Worm (Caenorhabditis elegans): ENCODE results near the gene dmsr-9.

The dmsr-9 gene

DNA sequence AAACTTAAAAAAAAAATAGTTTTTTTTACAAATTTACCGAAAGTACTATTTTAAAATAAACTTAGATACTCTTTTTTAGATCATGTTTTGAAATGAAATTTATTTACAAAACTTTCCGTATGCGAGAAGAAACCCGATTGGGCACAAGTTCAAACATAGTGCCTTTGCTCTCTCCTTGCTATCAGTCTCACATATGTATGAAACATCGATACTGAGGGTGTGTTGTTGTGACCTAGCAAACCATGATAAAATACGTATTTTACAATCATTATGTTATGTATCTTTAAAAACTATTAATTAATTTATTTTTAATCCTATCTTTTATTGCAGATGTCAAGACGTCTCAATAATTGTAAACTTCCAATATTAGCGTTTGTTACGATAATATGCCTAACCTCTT is 10.6 kb upstream of the dmsr-9 start:
- no peak for TF ChIP-seq drap-1 (GFP tag; optimal IDR thresholded peaks at IDR 0.05)
- TF ChIP-seq hlh-1 (tag; optimal IDR thresholded peaks at IDR 0.05), result no peak
- no peak for TF ChIP-seq elt-1 (tag; optimal IDR thresholded peaks at IDR 0.05; ENCODE audit: borderline replicate concordance, insufficient read depth)
- TF ChIP-seq unc-120 (tag; optimal IDR thresholded peaks at IDR 0.05; ENCODE audit: poor library complexity, severe bottlenecking), result no peak
- no peak for TF ChIP-seq sem-2 (GFP tag; optimal IDR thresholded peaks at IDR 0.05)
- TF ChIP-seq sptf-1 (tag; optimal IDR thresholded peaks at IDR 0.05), result no peak
- no peak for TF ChIP-seq ham-2 (GFP tag; optimal IDR thresholded peaks at IDR 0.05)
- TF ChIP-seq nhr-28 (tag; optimal IDR thresholded peaks at IDR 0.05), result no peak
- TF ChIP-seq M03D4.4 (tag; optimal IDR thresholded peaks at IDR 0.05), result no peak
- no peak for TF ChIP-seq ces-1 (GFP tag; optimal IDR thresholded peaks at IDR 0.05)
- TF ChIP-seq ceh-39 (tag; optimal IDR thresholded peaks at IDR 0.05), result no peak
- TF ChIP-seq nhr-12 (tag; optimal IDR thresholded peaks at IDR 0.05), result no peak
- TF ChIP-seq lsy-2 (tag; optimal IDR thresholded peaks at IDR 0.05), result no peak
- TF ChIP-seq mab-5 (tag; optimal IDR thresholded peaks at IDR 0.05), result no peak
- TF ChIP-seq nhr-76 (tag; optimal IDR thresholded peaks at IDR 0.05), result no peak

DNA sequence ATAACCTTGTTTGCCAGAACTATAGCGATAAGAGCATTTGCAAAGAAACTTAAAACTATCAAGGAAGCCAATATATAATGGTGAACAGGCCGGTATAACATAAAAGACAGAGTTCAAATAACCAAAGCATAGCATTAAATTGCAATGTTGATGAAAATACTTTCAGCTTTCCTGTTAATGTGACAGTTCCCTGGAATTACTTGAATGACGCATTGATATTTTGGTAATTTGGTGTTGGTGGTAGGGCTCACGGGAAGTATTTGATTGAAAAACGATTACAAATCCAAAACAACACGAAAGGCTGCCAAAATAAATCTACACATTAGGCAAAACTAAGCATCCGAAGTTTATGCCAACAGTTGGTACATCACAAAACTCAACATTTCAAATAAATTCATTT is 9.5 kb upstream of the dmsr-9 start, which contains the start of gene dmsr-16:
dmsr-16 (minus strand) TSS at position 101 of the 400 bp plus-strand sequence.
- TF ChIP-seq unc-62 (GFP tag; optimal IDR thresholded peaks at IDR 0.05) (no peak), ztf-11 (tag; optimal IDR thresholded peaks at IDR 0.05) (no peak), ceh-39 (tag; optimal IDR thresholded peaks at IDR 0.05) (no peak), bed-3 (GFP tag; optimal IDR thresholded peaks at IDR 0.05) (no peak), nhr-12 (tag; optimal IDR thresholded peaks at IDR 0.05) (no peak), flh-1 (GFP tag; optimal IDR thresholded peaks at IDR 0.05) (no peak), drap-1 (GFP tag; optimal IDR thresholded peaks at IDR 0.05) (no peak), elt-1 (tag; optimal IDR thresholded peaks at IDR 0.05; ENCODE audit: borderline replicate concordance, insufficient read depth) (no peak), sptf-1 (tag; optimal IDR thresholded peaks at IDR 0.05) (no peak), unc-39 (tag; optimal IDR thresholded peaks at IDR 0.05) (no peak), mep-1 (tag; optimal IDR thresholded peaks at IDR 0.05) (no peak), ces-1 (GFP tag; optimal IDR thresholded peaks at IDR 0.05) (no peak), pha-4 (tag; optimal IDR thresholded peaks at IDR 0.05) (no peak), mab-5 (tag; optimal IDR thresholded peaks at IDR 0.05) (no peak), ham-2 (GFP tag; optimal IDR thresholded peaks at IDR 0.05) (no peak)

DNA sequence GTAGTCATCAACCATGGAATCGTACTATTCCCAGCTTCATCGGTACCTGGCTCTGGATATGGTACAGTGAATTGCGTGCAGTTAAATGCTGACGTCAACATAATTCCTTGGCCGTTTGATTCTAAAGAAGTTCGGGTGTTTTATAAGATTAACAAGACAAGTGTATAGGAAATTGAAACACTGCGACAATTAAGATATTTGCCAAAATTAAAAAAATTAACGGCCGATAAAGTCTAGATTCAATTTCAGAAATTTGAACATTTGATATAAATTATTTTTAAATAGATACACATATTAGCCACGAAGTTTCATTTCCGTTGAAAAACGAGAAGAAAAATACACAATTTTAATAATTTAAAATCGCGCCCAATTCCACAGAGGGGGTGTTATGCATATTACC is 6.9 kb upstream of the dmsr-9 start, which contains the start of gene dmsr-12:
dmsr-12 (minus strand) TSS at position 101 of the 400 bp plus-strand sequence.
- TF ChIP-seq elt-1 (tag; optimal IDR thresholded peaks at IDR 0.05; ENCODE audit: borderline replicate concordance, insufficient read depth), result no peak
- no peak for TF ChIP-seq unc-120 (tag; optimal IDR thresholded peaks at IDR 0.05; ENCODE audit: poor library complexity, severe bottlenecking)
- TF ChIP-seq pha-4 (tag; optimal IDR thresholded peaks at IDR 0.05), result no peak
- no peak for TF ChIP-seq tbx-8 (GFP tag; optimal IDR thresholded peaks at IDR 0.05)
- no peak for TF ChIP-seq ces-1 (GFP tag; optimal IDR thresholded peaks at IDR 0.05)
- no peak for TF ChIP-seq unc-39 (tag; optimal IDR thresholded peaks at IDR 0.05)
- no peak for TF ChIP-seq nhr-76 (tag; optimal IDR thresholded peaks at IDR 0.05)
- TF ChIP-seq nhr-237 (tag; optimal IDR thresholded peaks at IDR 0.05), result no peak
- no peak for TF ChIP-seq snpc-4 (tag; optimal IDR thresholded peaks at IDR 0.05)
- no peak for TF ChIP-seq mep-1 (tag; optimal IDR thresholded peaks at IDR 0.05)
- no peak for TF ChIP-seq ceh-43 (GFP tag; optimal IDR thresholded peaks at IDR 0.05)
- no peak for TF ChIP-seq elt-3 (tag; optimal IDR thresholded peaks at IDR 0.05)

DNA sequence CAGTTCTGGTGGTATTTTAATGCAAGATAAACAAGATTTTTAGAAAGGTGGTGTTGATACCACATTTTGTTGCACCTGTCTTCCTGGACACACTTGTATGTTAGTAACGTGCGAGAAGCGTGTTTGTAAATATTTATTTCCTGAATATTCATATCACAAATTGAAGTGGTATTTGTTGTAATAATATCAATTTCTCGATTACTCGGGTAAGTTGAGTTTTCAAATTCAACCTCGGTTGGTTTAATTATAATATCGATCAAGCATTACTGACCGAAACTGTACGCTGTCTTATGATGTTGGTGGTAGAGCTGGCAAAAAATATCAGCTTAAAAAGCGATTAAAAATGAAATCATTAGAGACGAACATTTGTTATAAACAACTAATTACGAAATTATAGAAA is 4.5 kb upstream of the dmsr-9 start, which contains the start of gene dmsr-11:
dmsr-11 (minus strand) TSS at position 101 of the 400 bp plus-strand sequence.
- TF ChIP-seq elt-3 (tag; optimal IDR thresholded peaks at IDR 0.05) (no peak), sem-2 (GFP tag; optimal IDR thresholded peaks at IDR 0.05) (no peak), drap-1 (GFP tag; optimal IDR thresholded peaks at IDR 0.05) (no peak), elt-1 (tag; optimal IDR thresholded peaks at IDR 0.05; ENCODE audit: borderline replicate concordance, insufficient read depth) (no peak), ceh-43 (GFP tag; optimal IDR thresholded peaks at IDR 0.05) (no peak), nhr-2 (tag; optimal IDR thresholded peaks at IDR 0.05) (no peak), lin-32 (GFP tag; optimal IDR thresholded peaks at IDR 0.05) (no peak), zip-8 (tag; optimal IDR thresholded peaks at IDR 0.05) (no peak), nhr-76 (tag; optimal IDR thresholded peaks at IDR 0.05) (no peak)

DNA sequence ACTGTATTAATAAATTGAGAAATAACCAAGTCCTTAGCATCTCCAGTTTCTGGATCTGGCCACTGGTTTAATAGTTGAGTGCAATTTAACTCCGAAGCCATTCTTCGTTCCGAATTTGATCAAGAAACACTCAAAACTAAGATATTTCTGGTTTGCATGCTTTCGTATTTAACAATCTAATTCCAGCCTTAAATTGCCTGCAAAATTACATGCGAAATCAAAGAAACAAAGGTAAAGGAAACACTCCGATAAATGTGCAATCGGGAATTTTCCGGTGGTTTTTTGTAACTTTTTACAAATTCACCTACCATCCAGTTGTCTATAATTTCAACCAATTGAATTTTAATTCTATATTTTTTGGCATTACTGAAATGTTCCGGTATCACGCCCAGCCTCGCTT is 2.4 kb upstream of the dmsr-9 start, which contains the start of gene dmsr-10:
dmsr-10 (minus strand) TSS at position 101 of the 400 bp plus-strand sequence.
- TF ChIP-seq blmp-1 (tag; optimal IDR thresholded peaks at IDR 0.05) (no peak), tbx-8 (GFP tag; optimal IDR thresholded peaks at IDR 0.05) (no peak), hlh-1 (tag; optimal IDR thresholded peaks at IDR 0.05) (no peak), cnd-1 (tag; optimal IDR thresholded peaks at IDR 0.05) (no peak), nhr-76 (tag; optimal IDR thresholded peaks at IDR 0.05) (no peak), unc-39 (tag; optimal IDR thresholded peaks at IDR 0.05) (no peak), ceh-43 (GFP tag; optimal IDR thresholded peaks at IDR 0.05) (no peak), bed-3 (GFP tag; optimal IDR thresholded peaks at IDR 0.05) (no peak), nhr-237 (tag; optimal IDR thresholded peaks at IDR 0.05) (no peak), lin-32 (GFP tag; optimal IDR thresholded peaks at IDR 0.05) (no peak), sptf-1 (tag; optimal IDR thresholded peaks at IDR 0.05) (no peak), snpc-4 (tag; optimal IDR thresholded peaks at IDR 0.05) (no peak), mab-5 (tag; optimal IDR thresholded peaks at IDR 0.05) (no peak), elt-1 (tag; optimal IDR thresholded peaks at IDR 0.05; ENCODE audit: borderline replicate concordance, insufficient read depth) (no peak), unc-120 (tag; optimal IDR thresholded peaks at IDR 0.05; ENCODE audit: poor library complexity, severe bottlenecking) (no peak), lsy-2 (tag; optimal IDR thresholded peaks at IDR 0.05) (no peak), unc-62 (GFP tag; optimal IDR thresholded peaks at IDR 0.05) (no peak)
